Worm (Caenorhabditis elegans) whole organism, mixed stage, embryonic: ENCODE measurements around the gene tbc-6.

Experiments
- blmp-1 ChIP-seq: fragments of 150-350 bp; optimal IDR thresholded peaks from 2 replicates; lab custom pipeline; 2014; ENCODE audit warnings: missing biosample characterization, missing genetic modification characterization
- drap-1 ChIP-seq: fragments of 200-800 bp; sonication (Bioruptor generic); optimal IDR thresholded peaks from 3 replicates; lab custom pipeline; 2018; ENCODE audit warnings: mild to moderate bottlenecking, missing genetic modification characterization, missing compliant biosample characterization
- mep-1 ChIP-seq: fragments of 150-350 bp; optimal IDR thresholded peaks from 2 replicates; lab custom pipeline; 2017; ENCODE audit warnings: missing biosample characterization, missing genetic modification reagents, missing genetic modification characterization, inconsistent platforms
- nhr-237 ChIP-seq: fragments of 150-350 bp; optimal IDR thresholded peaks from 2 replicates; lab custom pipeline; 2014; ENCODE audit warnings: missing biosample characterization, missing genetic modification characterization
- pha-4 ChIP-seq: fragments of 150-350 bp; optimal IDR thresholded peaks from 2 replicates; lab custom pipeline; 2018; ENCODE audit warnings: missing biosample characterization, missing genetic modification reagents, missing genetic modification characterization
- snpc-4 ChIP-seq: fragments of 150-350 bp; optimal IDR thresholded peaks from 2 replicates; lab custom pipeline; 2014; ENCODE audit warnings: missing biosample characterization, missing genetic modification characterization
- unc-62 ChIP-seq: fragments of 150-350 bp; optimal IDR thresholded peaks from 2 replicates; lab custom pipeline; 2014; ENCODE audit warnings: missing biosample characterization, missing genetic modification reagents, missing genetic modification characterization

- TF ChIP-seq mep-1: no peak
- TF ChIP-seq snpc-4 (tag; lab: Kevin White, UChicago): no peak
- TF ChIP-seq nhr-237 (tag; lab: Kevin White, UChicago): no peak
- no peak for TF ChIP-seq blmp-1 (tag; lab: Kevin White, UChicago)
- TF ChIP-seq unc-62 (GFP tag; lab: Kevin White, UChicago): no peak
- no peak for TF ChIP-seq drap-1 (GFP tag; lab: Kevin White, UChicago)
- no peak for TF ChIP-seq pha-4 (tag; lab: Kevin White, UChicago)
Measured at ce11 chrII:6883716-6884115, 35.8 kb downstream of the tbc-6 start, which contains the start of gene pmp-1.
